Worm (Caenorhabditis elegans) whole organism, late embryonic: ENCODE measurements around the gene F19G12.3.

ENCODE experiments used
- C08G9.2 ChIP-seq: sonication (generic microtip); optimal IDR thresholded peaks from 2 replicates; lab custom pipeline; 2016; ENCODE audit warnings: mild to moderate bottlenecking, missing genetic modification characterization, moderate library complexity, missing compliant biosample characterization
- C38D4.7 ChIP-seq: fragments of 200-800 bp; sonication (Bioruptor generic); optimal IDR thresholded peaks from 2 replicates; lab custom pipeline; 2018; ENCODE audit warnings: mild to moderate bottlenecking, missing genetic modification characterization, moderate library complexity, missing compliant biosample characterization
- K09A11.1 ChIP-seq: sonication (generic microtip); optimal IDR thresholded peaks from 2 replicates; lab custom pipeline; 2017; ENCODE audit warnings: antibody characterized with exemption, mild to moderate bottlenecking, missing genetic modification characterization, missing compliant biosample characterization; ENCODE audit not compliant: insufficient read depth
- T23F11.4 ChIP-seq: fragments of 200-800 bp; sonication (Bioruptor generic); optimal IDR thresholded peaks from 2 replicates; lab custom pipeline; 2018; ENCODE audit warnings: mild to moderate bottlenecking, missing genetic modification characterization, missing compliant biosample characterization
- ama-1 ChIP-seq: fragments of 150-350 bp; optimal IDR thresholded peaks from 2 replicates; lab custom pipeline; 2014
- ceh-18 ChIP-seq: sonication (generic microtip); optimal IDR thresholded peaks from 2 replicates; lab custom pipeline; 2016; ENCODE audit warnings: missing genetic modification characterization, missing compliant biosample characterization
- ceh-31 ChIP-seq: sonication (generic microtip); optimal IDR thresholded peaks from 2 replicates; lab custom pipeline; 2016; ENCODE audit warnings: missing genetic modification characterization, missing compliant biosample characterization
- ceh-34 ChIP-seq: sonication (generic microtip); optimal IDR thresholded peaks from 2 replicates; lab custom pipeline; 2016; ENCODE audit warnings: mild to moderate bottlenecking, missing genetic modification characterization, missing compliant biosample characterization
- ceh-45 ChIP-seq: fragments of 200-800 bp; sonication (Bioruptor generic); IDR thresholded peaks from 2 replicates; pipeline ENCODE4 v1.3.6; 2022; ENCODE audit warnings: missing genetic modification reagents, missing genetic modification characterization, missing compliant biosample characterization
- ceh-48 ChIP-seq: sonication (generic microtip); optimal IDR thresholded peaks from 2 replicates; lab custom pipeline; 2016; ENCODE audit warnings: missing genetic modification characterization, inconsistent platforms, missing compliant biosample characterization
- ceh-9 ChIP-seq: sonication (generic microtip); optimal IDR thresholded peaks from 2 replicates; lab custom pipeline; 2016; ENCODE audit warnings: mild to moderate bottlenecking, missing genetic modification characterization, inconsistent platforms, missing compliant biosample characterization
- che-1 ChIP-seq: sonication (generic microtip); optimal IDR thresholded peaks from 2 replicates; lab custom pipeline; 2016; ENCODE audit warnings: mild to moderate bottlenecking, missing genetic modification characterization, missing compliant biosample characterization
- elt-2 ChIP-seq: sonication (generic microtip); optimal IDR thresholded peaks from 2 replicates; lab custom pipeline; 2016; ENCODE audit warnings: missing genetic modification reagents, missing genetic modification characterization, missing compliant biosample characterization
- elt-4 ChIP-seq: sonication (generic microtip); optimal IDR thresholded peaks from 2 replicates; lab custom pipeline; 2016; ENCODE audit warnings: missing genetic modification characterization, missing compliant biosample characterization
- ets-4 ChIP-seq: sonication (generic microtip); optimal IDR thresholded peaks from 2 replicates; lab custom pipeline; 2016; ENCODE audit warnings: missing genetic modification characterization, missing compliant biosample characterization
- fkh-10 ChIP-seq: fragments of 150-350 bp; optimal IDR thresholded peaks from 2 replicates; lab custom pipeline; 2014; ENCODE audit warnings: missing biosample characterization, missing genetic modification reagents, missing genetic modification characterization
- hlh-13 ChIP-seq: fragments of 200-800 bp; sonication (Bioruptor generic); optimal IDR thresholded peaks from 2 replicates; lab custom pipeline; 2018; ENCODE audit warnings: mild to moderate bottlenecking, missing genetic modification characterization, missing compliant biosample characterization
- hlh-30 ChIP-seq: sonication (generic microtip); optimal IDR thresholded peaks from 2 replicates; lab custom pipeline; 2017; ENCODE audit warnings: antibody characterized with exemption, missing genetic modification characterization, missing compliant biosample characterization; ENCODE audit not compliant: insufficient read depth
- hlh-6 ChIP-seq: sonication (generic microtip); optimal IDR thresholded peaks from 2 replicates; lab custom pipeline; 2016; ENCODE audit warnings: missing genotype, missing genetic modification characterization, missing compliant biosample characterization
- hlh-8 ChIP-seq: sonication (generic microtip); optimal IDR thresholded peaks from 2 replicates; lab custom pipeline; 2016; ENCODE audit warnings: missing genotype, missing genetic modification characterization, missing compliant biosample characterization
- lim-6 ChIP-seq: sonication (generic microtip); optimal IDR thresholded peaks from 2 replicates; lab custom pipeline; 2016; ENCODE audit warnings: missing genetic modification characterization, missing compliant biosample characterization
- madf-2 ChIP-seq: sonication (generic microtip); optimal IDR thresholded peaks from 2 replicates; lab custom pipeline; 2017; ENCODE audit warnings: missing genetic modification characterization, missing compliant biosample characterization
- mec-3 ChIP-seq: sonication (generic microtip); optimal IDR thresholded peaks from 2 replicates; lab custom pipeline; 2016; ENCODE audit warnings: borderline replicate concordance, missing genetic modification characterization, missing compliant biosample characterization
- nfya-1 ChIP-seq: sonication (generic microtip); optimal IDR thresholded peaks from 2 replicates; lab custom pipeline; 2017; ENCODE audit warnings: missing genetic modification characterization, mild to moderate bottlenecking, missing compliant biosample characterization, antibody characterized with exemption, moderate library complexity
- nhr-11 ChIP-seq: fragments of 150-350 bp; optimal IDR thresholded peaks from 2 replicates; lab custom pipeline; 2014; ENCODE audit warnings: missing biosample characterization, missing genetic modification characterization
- npax-4 ChIP-seq: sonication (generic microtip); optimal IDR thresholded peaks from 2 replicates; lab custom pipeline; 2016; ENCODE audit warnings: missing genetic modification characterization, missing compliant biosample characterization
- pat-9 ChIP-seq: fragments of 200-800 bp; sonication (Bioruptor generic); optimal IDR thresholded peaks from 2 replicates; lab custom pipeline; 2018; ENCODE audit warnings: mild to moderate bottlenecking, missing genetic modification characterization, moderate library complexity, missing compliant biosample characterization
- pax-1 ChIP-seq: fragments of 150-350 bp; optimal IDR thresholded peaks from 2 replicates; lab custom pipeline; 2014; ENCODE audit warnings: missing biosample characterization, missing genetic modification characterization
- pha-4 ChIP-seq: fragments of 150-350 bp; optimal IDR thresholded peaks from 2 replicates; lab custom pipeline; 2018; ENCODE audit warnings: missing biosample characterization, missing genetic modification reagents, missing genetic modification characterization
- pqm-1 ChIP-seq: sonication (generic microtip); optimal IDR thresholded peaks from 2 replicates; lab custom pipeline; 2016; ENCODE audit warnings: missing genetic modification characterization, missing compliant biosample characterization
- rnt-1 ChIP-seq: sonication (generic microtip); optimal IDR thresholded peaks from 2 replicates; lab custom pipeline; 2016; ENCODE audit warnings: missing genetic modification characterization, missing compliant biosample characterization
- sdc-2 ChIP-seq: sonication (generic microtip); optimal IDR thresholded peaks from 2 replicates; lab custom pipeline; 2016; ENCODE audit warnings: missing genotype, missing genetic modification characterization, missing compliant biosample characterization
- tbx-2 ChIP-seq: sonication (generic microtip); optimal IDR thresholded peaks from 2 replicates; lab custom pipeline; 2016; ENCODE audit warnings: missing genetic modification characterization, missing compliant biosample characterization
- unc-42 ChIP-seq: sonication (generic microtip); optimal IDR thresholded peaks from 2 replicates; lab custom pipeline; 2016; ENCODE audit warnings: missing genotype, missing genetic modification characterization, missing compliant biosample characterization
- unc-55 ChIP-seq: sonication (generic microtip); optimal IDR thresholded peaks from 2 replicates; lab custom pipeline; 2017; ENCODE audit warnings: missing biosample characterization, missing genetic modification reagents, missing genetic modification characterization
- unc-86 ChIP-seq: sonication (generic microtip); optimal IDR thresholded peaks from 2 replicates; lab custom pipeline; 2016; ENCODE audit warnings: missing genetic modification characterization, missing compliant biosample characterization

The F19G12.3 gene

ce11 chrX:1450352-1450818 is 25.8 kb downstream of the F19G12.3 start, which contains the start of gene W05H7.1:
Gene W05H7.1, plus strand, starts transcription at chrX:1450768.
- TF ChIP-seq madf-2 (tag; lab: Kevin White, UChicago), result no peak
- TF ChIP-seq ceh-48 (tag; lab: Kevin White, UChicago), result peak; percentile 70
- no peak for TF ChIP-seq ceh-9 (tag; lab: Kevin White, UChicago)
- peak; percentile 35 for TF ChIP-seq ceh-31 (tag; lab: Kevin White, UChicago)
- peak; percentile 63 for TF ChIP-seq sdc-2
- TF ChIP-seq rnt-1 (tag; lab: Kevin White, UChicago), result peak; percentile 14
- peak; percentile 60 for TF ChIP-seq tbx-2 (tag; lab: Kevin White, UChicago)
- TF ChIP-seq ceh-18 (tag; lab: Kevin White, UChicago), result peak; percentile 4
- TF ChIP-seq nfya-1, result peak; percentile 34
- no peak for TF ChIP-seq hlh-6 (tag; lab: Kevin White, UChicago)

- TF ChIP-seq lim-6 (tag; lab: Kevin White, UChicago) (no peak), ets-4 (tag; lab: Kevin White, UChicago) (no peak), hlh-8 (tag; lab: Kevin White, UChicago) (no peak), pqm-1 (tag; lab: Kevin White, UChicago) (no peak), che-1 (tag; lab: Kevin White, UChicago) (no peak), pat-9 (tag; lab: Kevin White, UChicago) (no peak), fkh-10 (GFP tag; lab: Kevin White, UChicago) (no peak), elt-4 (tag; lab: Kevin White, UChicago) (no peak), npax-4 (no peak), ama-1 (lab: Kevin White, UChicago) (no peak), unc-55 (GFP tag; lab: Kevin White, UChicago) (no peak), ceh-48 (tag; lab: Kevin White, UChicago) (no peak), ceh-34 (no peak), C08G9.2 (tag; lab: Kevin White, UChicago) (no peak), madf-2 (tag; lab: Kevin White, UChicago) (no peak), ceh-45 (GFP tag; lab: Robert Waterston, UW) (no peak), nhr-11 (tag; lab: Kevin White, UChicago) (no peak), T23F11.4 (no peak), pha-4 (tag; lab: Kevin White, UChicago) (no peak)
Observed at ce11 chrX:1451240-1451639, 26.6 kb downstream of the F19G12.3 start.

ce11 chrX:1451816-1452602 is 27.4 kb downstream of the F19G12.3 start:
- no peak for TF ChIP-seq unc-86 (tag; lab: Kevin White, UChicago)
- no peak for TF ChIP-seq ama-1 (lab: Kevin White, UChicago)
- TF ChIP-seq pha-4 (tag; lab: Kevin White, UChicago), result no peak
- TF ChIP-seq ceh-9 (tag; lab: Kevin White, UChicago), result no peak
- TF ChIP-seq unc-42, result no peak
- no peak for TF ChIP-seq C08G9.2 (tag; lab: Kevin White, UChicago)
- TF ChIP-seq mec-3, result no peak
- TF ChIP-seq C38D4.7 (GFP tag; lab: Kevin White, UChicago), result no peak
- TF ChIP-seq rnt-1 (tag; lab: Kevin White, UChicago), result no peak
- no peak for TF ChIP-seq K09A11.1
- TF ChIP-seq hlh-30 (tag; lab: Kevin White, UChicago), result no peak
- TF ChIP-seq sdc-2, result no peak
- TF ChIP-seq hlh-13, result no peak

ce11 chrX:1453770-1454169 is 29.2 kb downstream of the F19G12.3 start, which contains the start of gene cebp-1:
Gene cebp-1, minus strand, starts transcription at chrX:1453868.
- TF ChIP-seq hlh-8 (tag; lab: Kevin White, UChicago), result no peak
- peak; percentile 12 for TF ChIP-seq elt-2 (tag; lab: Kevin White, UChicago)
- no peak for TF ChIP-seq pax-1 (tag; lab: Kevin White, UChicago)
- TF ChIP-seq sdc-2, result no peak
- TF ChIP-seq che-1 (tag; lab: Kevin White, UChicago), result no peak
